Worm (Caenorhabditis elegans) whole organism, early embryonic: ENCODE results near the gene twk-25.

Source experiments
- ama-1 ChIP-seq: fragments of 150-350 bp; optimal IDR thresholded peaks from 2 replicates; lab custom pipeline; 2014
- ets-7 ChIP-seq: sonication (generic microtip); optimal IDR thresholded peaks from 2 replicates; lab custom pipeline; 2016; ENCODE audit warnings: missing genotype, missing genetic modification characterization, missing compliant biosample characterization
- flt-1 ChIP-seq: fragments of 200-800 bp; sonication (Bioruptor generic); IDR thresholded peaks from 2 replicates; pipeline ENCODE4 v1.3.6; 2022; ENCODE audit warnings: missing genetic modification characterization, missing compliant biosample characterization
- hnd-1 ChIP-seq: sonication (generic microtip); optimal IDR thresholded peaks from 2 replicates; lab custom pipeline; 2016; ENCODE audit warnings: missing genetic modification characterization, missing compliant biosample characterization
- pes-1 ChIP-seq: fragments of 200-800 bp; sonication (Bioruptor generic); IDR thresholded peaks from 2 replicates; pipeline ENCODE4 v1.3.6; 2022; ENCODE audit warnings: missing genetic modification reagents, missing genetic modification characterization, missing compliant biosample characterization
- scrt-1 ChIP-seq: fragments of 200-800 bp; sonication (Bioruptor generic); IDR thresholded peaks from 2 replicates; pipeline ENCODE4 v1.3.6; 2022; ENCODE audit warnings: missing genetic modification characterization, missing compliant biosample characterization
- tbx-37 ChIP-seq: fragments of 200-800 bp; sonication (Bioruptor generic); conservative IDR thresholded peaks from 2 replicates; pipeline ENCODE4 v1.3.6; 2022; ENCODE audit warnings: missing genetic modification reagents, missing genetic modification characterization, missing compliant biosample characterization
- tra-4 ChIP-seq: sonication (generic microtip); optimal IDR thresholded peaks from 2 replicates; lab custom pipeline; 2017; ENCODE audit warnings: missing genetic modification characterization, missing compliant biosample characterization

ce11 chrIV:11504416-11504815, at the start of gene twk-25:
- TF ChIP-seq hnd-1, result no peak
- no peak for TF ChIP-seq tbx-37
- TF ChIP-seq pes-1 (GFP tag; lab: Robert Waterston, UW), result no peak
- TF ChIP-seq flt-1 (GFP tag; lab: Robert Waterston, UW), result no peak
- TF ChIP-seq tra-4, result no peak
- no peak for TF ChIP-seq ets-7 (tag; lab: Kevin White, UChicago)
- no peak for TF ChIP-seq ama-1 (lab: Kevin White, UChicago)
- TF ChIP-seq scrt-1, result no peak
